Fruit fly (Drosophila melanogaster): Measurements from ENCODE around the gene CG45061.

Gene CG45061

DNA sequence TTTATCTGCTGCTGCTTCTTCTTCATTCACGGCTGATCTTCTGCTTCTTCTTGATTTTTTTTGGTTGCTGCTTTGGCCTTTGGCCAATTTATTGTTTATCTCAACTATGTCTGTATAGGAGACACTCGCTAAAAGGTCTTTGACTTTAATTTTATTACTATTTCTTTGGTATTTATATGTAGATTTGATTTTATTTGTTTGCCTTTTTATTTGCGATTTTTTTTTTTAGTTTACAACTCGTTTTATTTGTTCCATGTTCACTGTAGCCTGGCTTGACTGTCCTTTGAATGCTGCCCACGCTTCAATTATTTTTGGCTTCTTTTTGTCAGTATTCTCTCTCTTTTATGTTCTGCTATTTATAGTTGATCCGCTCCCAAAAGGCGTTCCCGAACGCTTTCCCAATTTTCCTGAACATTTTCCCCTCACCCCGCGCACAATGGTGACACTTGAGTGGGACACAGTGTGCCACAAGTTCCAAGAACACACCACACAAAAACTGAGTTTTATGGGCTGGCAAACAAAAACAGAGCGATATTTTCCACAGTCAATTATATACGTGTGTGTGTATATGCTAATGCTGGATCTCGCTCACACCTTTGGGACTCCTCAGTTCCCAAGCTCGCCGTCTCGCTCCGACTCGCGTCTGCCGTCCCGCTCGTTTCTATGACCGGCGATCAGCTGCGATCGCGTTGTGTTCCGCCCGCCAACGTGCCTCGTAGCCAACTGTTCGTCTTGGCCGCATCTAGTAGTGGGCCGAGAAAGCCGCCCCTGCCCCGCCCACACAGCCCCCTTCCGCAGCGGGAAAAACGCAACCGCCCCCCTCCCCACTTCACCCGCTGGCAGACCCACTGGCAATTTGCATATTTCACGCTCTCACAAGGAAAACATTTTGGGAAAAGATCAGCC is 4.7 kb upstream of the CG45061 start, which contains the start of gene CG15247:
TSS of gene CG15247 (minus strand) at position 725 of the 906 bp plus-strand sequence.
- TF ChIP-seq OdsH (GFP tag; optimal IDR thresholded peaks at IDR 0.05) (peak; percentile 14), ey (GFP tag; optimal IDR thresholded peaks at IDR 0.05) (peak; percentile 17), Hr78 (GFP tag; optimal IDR thresholded peaks at IDR 0.05) (no peak), sv (GFP tag; optimal IDR thresholded peaks at IDR 0.05) (peak; percentile 18), h (GFP tag; optimal IDR thresholded peaks at IDR 0.05) (peak; percentile 26), rgr (GFP tag; optimal IDR thresholded peaks at IDR 0.05) (peak; percentile 20), Myc (optimal IDR thresholded peaks at IDR 0.05) (no peak), foxo (GFP tag; optimal IDR thresholded peaks at IDR 0.05) (peak in 1 of 2 experiments; percentile 44), Hnf4 (GFP tag; optimal IDR thresholded peaks at IDR 0.05) (peak; percentile 9), jim (GFP tag; optimal IDR thresholded peaks at IDR 0.05) (no peak), fru (GFP tag; optimal IDR thresholded peaks at IDR 0.05) (peak; percentile 20), HLH106 (tag; optimal IDR thresholded peaks at IDR 0.05) (peak; percentile 12), br (GFP tag; optimal IDR thresholded peaks at IDR 0.05) (peak; percentile 16), psq (GFP tag; optimal IDR thresholded peaks at IDR 0.05) (no peak)

DNA sequence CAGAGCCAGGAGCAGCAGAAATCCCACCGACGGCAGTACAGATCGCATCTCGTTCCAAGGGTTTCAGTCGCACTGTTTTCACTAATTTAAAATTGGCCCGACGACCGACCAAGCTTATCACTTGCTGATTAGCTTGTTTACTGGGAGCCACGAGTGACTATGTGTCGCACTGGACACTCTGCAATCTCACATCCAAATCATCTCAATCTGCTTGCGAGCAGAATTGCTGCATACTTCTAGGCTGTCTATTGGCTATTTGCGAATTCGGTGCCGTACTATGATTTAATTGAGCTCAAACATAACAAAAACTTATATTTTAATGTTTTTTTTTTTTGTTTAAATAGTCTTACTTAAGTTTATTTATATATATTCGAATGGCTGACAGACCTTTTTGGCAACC is 2.4 kb upstream of the CG45061 start, which contains the start of gene CG32695:
TSS of gene CG32695 (minus strand) at position 141 of the 400 bp plus-strand sequence.
- TF ChIP-seq brk (GFP tag; optimal IDR thresholded peaks at IDR 0.05) (no peak), Rel (GFP tag; optimal IDR thresholded peaks at IDR 0.05) (no peak), Rel (tag; optimal IDR thresholded peaks at IDR 0.05) (peak; percentile 32)

DNA sequence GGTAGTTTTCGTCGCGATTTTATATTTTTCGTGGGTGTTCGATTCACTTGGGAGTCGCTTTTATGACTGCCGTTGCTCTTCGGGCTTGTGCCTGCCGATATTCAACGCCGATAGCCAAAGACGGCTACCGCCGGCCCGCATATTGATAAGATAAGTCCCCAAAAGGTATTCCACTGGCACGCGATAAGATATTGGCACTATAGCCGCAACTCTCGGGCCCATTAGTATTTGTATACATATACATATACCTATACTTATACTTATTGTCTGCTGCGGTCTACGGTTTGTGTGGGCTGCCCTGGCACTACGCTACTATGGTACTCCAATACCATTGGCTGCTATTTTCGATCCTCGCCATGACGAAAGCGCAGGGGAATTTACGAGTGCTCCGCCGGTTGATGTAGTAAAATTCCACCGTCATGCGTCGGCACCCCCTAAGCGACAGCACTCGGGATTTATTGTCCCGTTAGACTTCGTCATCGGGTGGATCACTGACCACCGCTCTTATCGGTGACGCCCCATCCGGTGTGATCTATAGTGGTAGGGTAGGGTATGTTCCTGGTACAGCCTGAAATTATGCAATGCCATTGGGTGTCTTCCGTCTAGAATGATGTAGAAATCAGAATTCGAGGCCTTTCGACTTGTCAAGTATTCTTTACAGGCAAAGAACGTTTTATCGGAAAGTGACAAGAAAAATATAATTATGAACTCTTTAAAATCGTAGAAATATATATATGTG is 2.8 kb downstream of the CG45061 start, which contains the start of gene CG45060:
TSS of gene CG45060 (minus strand) at position 59 of the 739 bp plus-strand sequence.
- TF ChIP-seq Vsx2 (GFP tag; optimal IDR thresholded peaks at IDR 0.05; ENCODE audit: partially characterized antibody) = no peak
- no peak for TF ChIP-seq br (GFP tag; optimal IDR thresholded peaks at IDR 0.05)
- no peak for TF ChIP-seq ey (GFP tag; optimal IDR thresholded peaks at IDR 0.05)
- TF ChIP-seq Mio (GFP tag; optimal IDR thresholded peaks at IDR 0.05) = no peak
- peak; percentile 75 for TF ChIP-seq h (GFP tag; optimal IDR thresholded peaks at IDR 0.05)
- no peak for TF ChIP-seq Hr78 (GFP tag; optimal IDR thresholded peaks at IDR 0.05)
- TF ChIP-seq tai (GFP tag; optimal IDR thresholded peaks at IDR 0.05) = no peak
- TF ChIP-seq Rel (GFP tag; optimal IDR thresholded peaks at IDR 0.05) = no peak
- TF ChIP-seq Rel (tag; optimal IDR thresholded peaks at IDR 0.05) = peak; percentile 54
- TF ChIP-seq Myc (optimal IDR thresholded peaks at IDR 0.05) = peak; percentile 26

DNA sequence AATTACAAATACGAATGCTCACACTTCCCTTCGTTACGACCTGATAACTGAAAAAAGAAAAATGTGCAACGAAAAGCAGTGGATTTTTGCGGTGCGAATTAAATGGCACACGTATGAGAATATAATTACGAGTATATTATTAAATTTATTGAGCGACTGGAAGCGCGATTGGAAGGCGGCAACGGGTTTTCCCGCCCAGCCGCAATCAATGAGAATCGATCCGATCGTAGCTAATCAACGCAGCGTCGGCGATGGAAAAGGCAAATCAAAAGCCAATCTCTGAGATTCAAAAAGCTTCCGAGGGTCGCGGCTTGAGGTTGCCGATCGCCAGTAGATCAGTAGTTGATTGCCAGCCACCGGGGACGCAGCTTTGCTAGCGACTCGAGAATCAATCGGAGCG is 6.6 kb downstream of the CG45061 start, which contains the start of gene Ser7:
TSS of gene Ser7 (plus strand) at position 352 of the 400 bp plus-strand sequence.
- TF ChIP-seq fru (GFP tag; optimal IDR thresholded peaks at IDR 0.05) (no peak), Rel (GFP tag; optimal IDR thresholded peaks at IDR 0.05) (no peak), Rel (tag; optimal IDR thresholded peaks at IDR 0.05) (peak; percentile 31), sage (GFP tag; optimal IDR thresholded peaks at IDR 0.05) (no peak)

DNA sequence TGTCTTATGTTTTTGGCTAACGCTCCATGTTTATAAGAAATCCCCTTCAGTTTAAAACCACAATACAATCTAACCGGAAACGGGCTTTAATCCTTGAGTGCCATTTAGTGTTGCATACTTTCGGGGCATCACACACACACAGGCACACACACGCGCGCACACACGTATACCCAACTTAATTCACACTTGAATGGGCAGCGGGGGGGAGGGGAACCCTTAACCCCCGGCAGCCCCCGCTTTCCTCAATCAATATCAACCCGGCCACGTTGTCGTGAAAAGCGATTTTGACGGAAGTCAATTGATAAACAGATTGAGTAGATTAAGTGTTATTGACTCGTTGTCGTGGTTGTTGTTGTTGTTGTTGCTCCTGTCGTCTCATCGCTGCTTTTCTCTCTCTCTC is 24.0 kb downstream of the CG45061 start:
- TF ChIP-seq sage (GFP tag; optimal IDR thresholded peaks at IDR 0.05) (no peak), Dfd (GFP tag; optimal IDR thresholded peaks at IDR 0.05) (peak; percentile 14)

DNA sequence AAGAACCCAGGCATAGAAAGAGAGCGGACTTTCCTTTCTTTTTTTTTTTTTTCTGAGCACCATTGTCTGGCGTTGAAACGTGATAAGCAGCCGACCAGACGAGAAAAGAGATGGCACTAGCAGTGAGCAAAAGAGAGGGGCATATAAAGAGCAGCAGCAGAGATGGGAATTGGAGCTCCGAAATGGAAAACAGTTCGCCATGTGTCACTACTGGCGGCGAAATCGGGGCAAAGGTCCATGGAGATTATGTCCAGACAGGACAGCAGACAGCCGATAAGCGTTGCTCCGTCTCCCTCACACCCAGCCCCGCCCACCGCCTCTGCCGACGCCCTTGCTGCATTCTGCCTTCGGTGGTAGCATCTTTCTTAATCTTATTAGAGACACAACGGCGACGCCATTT is 38.5 kb downstream of the CG45061 start:
- TF ChIP-seq dmrt93B (GFP tag; optimal IDR thresholded peaks at IDR 0.05) (no peak), GATAd (GFP tag; optimal IDR thresholded peaks at IDR 0.05) (no peak), Sp1 (GFP tag; optimal IDR thresholded peaks at IDR 0.05) (no peak), fru (GFP tag; optimal IDR thresholded peaks at IDR 0.05) (no peak), h (GFP tag; optimal IDR thresholded peaks at IDR 0.05) (no peak), CG32264 (GFP tag; optimal IDR thresholded peaks at IDR 0.05) (no peak), brk (GFP tag; optimal IDR thresholded peaks at IDR 0.05) (no peak), ey (GFP tag; optimal IDR thresholded peaks at IDR 0.05) (no peak), br (GFP tag; optimal IDR thresholded peaks at IDR 0.05) (no peak), Hr83 (GFP tag; optimal IDR thresholded peaks at IDR 0.05; ENCODE audit: poor library complexity, severe bottlenecking) (no peak), sv (GFP tag; optimal IDR thresholded peaks at IDR 0.05) (no peak), Jra (GFP tag; optimal IDR thresholded peaks at IDR 0.05) (no peak), usp (GFP tag; optimal IDR thresholded peaks at IDR 0.05) (no peak), N (GFP tag; optimal IDR thresholded peaks at IDR 0.05) (no peak)
